Worm (Caenorhabditis elegans) whole organism, dauer: Measurements from ENCODE around the gene F26G1.2.

Experiments
- unc-62 ChIP-seq: sonication (generic microtip); optimal IDR thresholded peaks from 2 replicates; lab custom pipeline; 2017; ENCODE audit warnings: missing biosample characterization, missing genetic modification reagents, missing genetic modification characterization

F26G1.2 gene

DNA sequence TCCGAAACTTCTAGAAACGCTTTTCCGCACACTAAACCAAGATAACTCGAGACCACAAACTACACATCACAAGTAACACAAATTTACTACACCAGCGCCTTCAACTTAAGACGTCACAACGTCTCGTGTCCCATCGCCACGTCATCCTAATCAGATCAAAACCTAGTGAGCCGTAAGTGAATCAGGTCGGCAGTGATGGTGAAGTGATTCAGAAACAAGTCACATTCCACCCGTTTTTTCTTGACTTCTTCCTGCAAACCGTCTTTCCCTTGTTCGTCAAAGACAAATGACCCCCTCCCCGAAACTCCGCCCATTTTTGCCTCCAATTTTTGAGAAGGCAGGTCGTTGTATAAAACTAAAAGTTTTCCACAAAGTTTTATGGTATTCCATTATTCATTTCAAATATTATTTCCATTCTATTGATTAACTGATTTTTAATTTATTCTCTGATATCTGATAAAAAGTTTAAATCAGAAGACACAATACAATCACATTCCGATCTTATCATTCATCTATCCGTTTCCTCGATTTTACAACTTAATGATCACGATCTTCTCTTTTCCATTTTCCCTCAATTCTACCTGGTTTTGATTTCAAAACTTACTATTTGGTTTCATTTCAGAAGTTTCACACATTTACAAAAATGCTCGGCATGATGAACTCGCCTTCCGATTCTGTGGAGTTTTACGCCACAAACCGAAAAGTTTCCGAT, at the start of gene F26G1.2:
F26G1.2 (plus strand) TSS at position 508 of the 712 bp plus-strand sequence.
- TF ChIP-seq unc-62 (GFP tag; lab: Kevin White, UChicago), result no peak

DNA sequence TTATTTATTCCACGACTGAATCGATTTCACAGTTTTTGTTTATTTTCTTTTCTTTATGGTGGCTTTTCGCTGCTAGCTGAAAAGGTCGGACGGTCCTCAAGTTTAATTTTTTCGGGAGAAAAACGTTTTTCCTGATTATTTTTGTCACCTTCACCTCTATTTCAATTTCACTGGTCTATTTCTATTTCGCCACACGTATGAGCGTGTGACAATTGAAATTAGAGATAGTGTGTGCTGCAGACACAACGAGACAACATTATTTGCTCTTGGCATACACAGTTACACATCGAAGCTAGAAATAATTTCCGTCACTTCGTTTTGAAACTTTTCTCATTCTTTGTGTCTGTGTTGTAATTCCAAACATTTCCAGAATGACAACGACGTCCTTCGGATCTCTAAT, 47.2 kb upstream of the F26G1.2 start, which contains the start of gene F41C3.8:
F41C3.8 (plus strand) TSS at position 371 of the 400 bp plus-strand sequence.
- no peak for TF ChIP-seq unc-62 (GFP tag; lab: Kevin White, UChicago)

DNA sequence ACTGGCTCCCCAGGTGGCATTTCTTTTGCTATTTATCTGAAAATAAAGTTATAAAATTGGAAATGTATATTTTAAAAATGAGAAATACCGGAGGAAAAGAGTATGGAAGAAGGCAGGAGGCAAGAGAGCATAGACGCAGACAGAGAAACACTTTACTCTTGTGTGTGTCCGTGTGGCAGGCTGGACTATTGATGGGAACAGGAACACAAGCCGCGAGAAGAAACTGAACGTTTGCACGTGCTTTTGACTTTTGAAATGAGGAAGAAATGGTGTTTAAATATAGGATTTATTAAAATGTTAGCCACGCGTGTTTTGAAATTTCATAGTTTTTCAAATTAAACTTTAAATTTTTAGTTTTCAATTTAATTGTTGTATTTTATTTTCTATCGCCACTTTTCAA, 36.8 kb upstream of the F26G1.2 start, which contains the start of gene F10G7.10:
F10G7.10 (minus strand) TSS at position 145 of the 400 bp plus-strand sequence.
- no peak for TF ChIP-seq unc-62 (GFP tag; lab: Kevin White, UChicago)

DNA sequence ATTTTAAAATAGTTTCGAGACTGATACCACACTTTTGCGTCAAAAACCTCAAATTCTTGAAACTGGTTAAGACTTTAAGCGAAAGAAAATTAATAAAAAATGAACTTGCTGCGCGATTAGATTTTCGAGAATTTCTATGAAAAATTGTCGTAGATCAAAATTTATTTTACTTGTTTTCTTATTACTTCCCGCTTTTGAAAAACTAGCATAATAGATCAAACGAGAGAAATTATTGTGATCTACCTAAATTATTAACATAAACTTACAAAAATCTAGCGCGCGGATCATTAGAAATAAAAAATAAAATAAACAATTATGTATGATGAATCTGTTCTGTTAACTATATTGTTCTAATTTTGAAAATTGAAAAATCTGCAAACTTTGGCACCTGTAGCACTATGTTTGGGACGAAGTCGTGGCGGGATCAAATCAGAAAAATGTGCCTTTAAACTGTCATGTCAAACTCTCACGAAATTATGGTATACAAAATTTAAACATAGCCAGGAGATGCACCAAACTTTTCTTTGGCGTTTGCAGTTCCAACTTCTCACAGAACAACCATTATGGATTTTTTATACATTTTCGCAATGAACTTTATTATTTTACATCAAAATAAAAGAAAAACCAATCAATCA, 36.0 kb upstream of the F26G1.2 start:
- no peak for TF ChIP-seq unc-62 (GFP tag; lab: Kevin White, UChicago)

DNA sequence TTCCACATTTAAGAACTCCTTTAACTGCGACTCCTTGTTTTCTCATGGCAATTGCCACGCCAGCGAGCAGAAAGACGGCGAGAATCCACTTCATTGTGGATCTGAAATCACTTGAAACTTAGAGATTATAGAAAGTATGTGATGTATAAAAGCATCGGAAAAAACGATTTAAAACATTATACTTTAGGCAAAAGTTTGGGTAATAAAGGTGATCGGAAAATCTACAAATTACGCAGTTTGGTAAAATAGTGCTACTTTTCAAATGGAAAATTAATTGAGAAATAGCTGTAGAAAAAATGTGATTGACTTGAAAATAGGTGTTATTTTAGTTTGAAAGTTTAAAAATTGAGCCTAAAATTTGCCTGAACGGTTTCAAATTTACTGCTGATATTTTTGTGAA, 35.1 kb upstream of the F26G1.2 start, which contains the start of gene ttr-41:
ttr-41 (minus strand) TSS at position 101 of the 400 bp plus-strand sequence.
- no peak for TF ChIP-seq unc-62 (GFP tag; lab: Kevin White, UChicago)

DNA sequence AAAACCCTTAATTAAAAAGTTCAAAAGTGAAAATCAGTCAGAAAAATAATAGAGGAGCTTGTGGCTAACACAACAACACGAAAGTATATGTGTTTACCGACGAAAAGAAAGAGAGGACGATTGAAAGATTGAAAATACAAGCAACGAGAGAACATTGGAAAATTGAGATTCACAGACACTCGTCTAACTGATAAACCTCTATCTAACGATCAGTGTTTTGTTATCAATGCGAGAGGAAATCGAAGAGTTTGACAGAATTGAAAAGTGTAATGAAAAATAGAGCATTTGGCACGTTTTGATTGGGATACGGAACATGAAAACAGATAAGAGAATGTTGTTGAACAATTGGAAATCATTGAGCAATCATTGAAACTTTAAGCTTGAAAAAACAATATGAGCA, 34.2 kb upstream of the F26G1.2 start:
- no peak for TF ChIP-seq unc-62 (GFP tag; lab: Kevin White, UChicago)

DNA sequence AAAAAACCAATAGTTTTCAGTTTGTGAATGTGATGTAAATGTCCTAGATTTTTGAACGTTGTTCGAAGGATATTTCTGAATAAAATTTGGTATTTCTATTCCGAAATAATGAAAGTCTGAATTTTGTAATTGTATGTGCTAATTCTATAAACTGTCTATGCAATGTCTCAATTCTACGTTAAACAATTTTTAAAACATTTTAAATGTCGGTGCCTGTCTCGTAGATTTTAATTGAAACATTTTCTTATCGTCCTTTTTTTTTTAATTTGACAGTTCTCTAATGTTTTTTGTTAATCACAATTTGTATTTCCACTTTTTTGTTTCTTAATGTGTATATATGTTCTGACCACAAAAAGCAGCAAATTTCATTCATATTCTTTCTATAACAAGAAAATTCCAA, 33.1 kb upstream of the F26G1.2 start, which contains the start of gene F41C3.7:
F41C3.7 (plus strand) TSS at position 301 of the 400 bp plus-strand sequence.
- no peak for TF ChIP-seq unc-62 (GFP tag; lab: Kevin White, UChicago)

DNA sequence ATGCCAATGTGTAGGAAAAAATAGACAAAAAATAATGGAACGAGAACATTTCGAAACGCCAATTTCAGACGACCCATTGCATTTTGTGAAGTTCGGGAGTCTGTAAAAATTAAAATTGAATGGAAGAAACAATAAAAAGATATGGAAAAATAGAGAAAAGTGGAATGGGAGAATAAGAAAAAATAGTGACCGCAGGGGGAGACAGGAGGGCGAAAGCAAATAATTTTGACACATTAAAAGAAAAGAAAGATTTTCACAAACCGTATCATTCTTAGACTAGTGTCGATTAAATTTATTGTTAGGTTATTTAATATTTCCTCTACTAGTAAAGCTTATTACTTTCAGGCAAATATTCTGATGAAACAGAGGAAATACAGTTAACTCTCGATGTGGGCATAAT, 29.0 kb upstream of the F26G1.2 start, which contains the start of gene F41C3.11:
F41C3.11 (minus strand) TSS at position 101 of the 400 bp plus-strand sequence.
- TF ChIP-seq unc-62 (GFP tag; lab: Kevin White, UChicago), result no peak

DNA sequence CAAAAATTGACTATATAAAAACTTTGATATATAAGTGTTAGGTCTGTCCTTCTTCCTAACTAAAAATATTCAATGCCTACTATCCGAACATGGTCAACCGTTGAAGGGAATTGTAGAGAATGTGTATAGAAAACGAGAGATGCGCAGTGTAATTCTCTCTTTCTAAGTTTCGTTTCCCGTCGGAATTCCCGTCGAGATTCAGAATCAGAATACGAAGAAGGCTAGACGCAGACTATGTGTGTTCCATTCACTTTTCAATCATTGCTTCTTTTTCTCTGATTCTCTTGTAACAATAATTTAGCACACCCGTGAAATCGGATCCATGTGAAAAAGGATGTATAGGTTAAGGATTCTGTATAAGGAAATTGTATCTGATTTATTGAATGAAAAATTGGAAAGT, 28.4 kb upstream of the F26G1.2 start:
- TF ChIP-seq unc-62 (GFP tag; lab: Kevin White, UChicago), result no peak

DNA sequence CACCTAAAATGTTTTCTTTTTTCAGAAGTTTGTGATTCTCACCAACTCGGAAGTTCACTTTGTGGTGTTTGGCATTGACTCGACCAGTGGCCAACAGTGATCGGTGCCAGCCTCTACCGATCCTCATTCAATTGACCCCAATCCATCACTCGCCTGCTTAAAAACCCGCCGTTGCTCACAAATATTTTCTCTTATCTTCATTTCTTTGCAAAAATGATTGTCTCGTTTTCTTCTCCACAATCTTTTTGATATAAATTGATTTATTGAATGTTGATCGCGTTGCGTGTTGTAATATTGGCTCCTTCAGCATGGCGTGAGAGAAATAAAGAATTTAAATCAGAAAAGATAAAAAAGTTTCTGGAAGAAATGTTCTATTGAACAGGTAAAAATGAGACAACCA, 26.3 kb upstream of the F26G1.2 start:
- TF ChIP-seq unc-62 (GFP tag; lab: Kevin White, UChicago), result no peak

DNA sequence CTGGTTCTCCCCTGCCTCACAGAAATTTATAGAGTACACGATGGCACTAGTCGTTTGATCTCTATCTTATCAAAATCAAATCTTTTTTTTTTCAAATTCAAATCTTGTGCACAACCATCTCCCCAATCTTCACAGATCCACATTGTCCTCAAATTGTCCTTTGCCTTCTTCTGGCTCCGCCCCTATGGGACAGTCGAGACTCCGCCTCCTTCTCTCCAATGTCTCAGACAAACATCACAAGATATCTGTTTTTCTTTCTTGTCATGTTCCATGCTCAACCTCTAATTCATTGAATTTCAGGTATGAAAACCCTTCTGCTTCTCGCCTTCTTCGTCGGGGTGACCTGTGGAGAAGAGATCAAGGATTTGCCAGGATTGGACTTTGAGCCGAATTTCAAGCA, 25.5 kb upstream of the F26G1.2 start, which contains the start of gene ctsa-1.1:
ctsa-1.1 (plus strand) TSS at position 301 of the 400 bp plus-strand sequence.
- TF ChIP-seq unc-62 (GFP tag; lab: Kevin White, UChicago), result no peak

DNA sequence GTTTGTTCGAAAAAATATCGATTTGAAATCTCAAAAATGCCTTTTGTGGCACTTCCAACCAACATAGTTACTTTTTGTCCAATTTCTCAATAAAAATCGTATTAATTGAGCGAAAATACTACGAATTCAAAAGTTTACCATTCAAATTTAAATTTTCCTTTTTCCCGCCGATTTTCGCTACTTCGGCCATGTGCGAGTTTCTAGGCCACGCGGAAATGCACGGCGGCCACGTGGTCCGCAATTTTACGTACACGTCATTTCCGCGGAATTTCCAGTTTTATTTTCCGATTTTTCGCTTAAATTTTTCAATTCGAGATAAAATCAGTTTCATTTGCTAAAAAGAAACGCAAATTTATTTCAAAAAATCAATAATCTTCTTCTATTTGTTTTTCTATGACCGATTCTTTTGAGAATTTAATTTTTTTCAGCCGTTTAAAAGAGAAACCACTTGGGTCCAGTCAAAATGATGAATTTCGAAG, 22.9 kb upstream of the F26G1.2 start, which contains the start of gene eas-1:
eas-1 (plus strand) TSS at position 429 of the 479 bp plus-strand sequence.
- TF ChIP-seq unc-62 (GFP tag; lab: Kevin White, UChicago), result no peak

DNA sequence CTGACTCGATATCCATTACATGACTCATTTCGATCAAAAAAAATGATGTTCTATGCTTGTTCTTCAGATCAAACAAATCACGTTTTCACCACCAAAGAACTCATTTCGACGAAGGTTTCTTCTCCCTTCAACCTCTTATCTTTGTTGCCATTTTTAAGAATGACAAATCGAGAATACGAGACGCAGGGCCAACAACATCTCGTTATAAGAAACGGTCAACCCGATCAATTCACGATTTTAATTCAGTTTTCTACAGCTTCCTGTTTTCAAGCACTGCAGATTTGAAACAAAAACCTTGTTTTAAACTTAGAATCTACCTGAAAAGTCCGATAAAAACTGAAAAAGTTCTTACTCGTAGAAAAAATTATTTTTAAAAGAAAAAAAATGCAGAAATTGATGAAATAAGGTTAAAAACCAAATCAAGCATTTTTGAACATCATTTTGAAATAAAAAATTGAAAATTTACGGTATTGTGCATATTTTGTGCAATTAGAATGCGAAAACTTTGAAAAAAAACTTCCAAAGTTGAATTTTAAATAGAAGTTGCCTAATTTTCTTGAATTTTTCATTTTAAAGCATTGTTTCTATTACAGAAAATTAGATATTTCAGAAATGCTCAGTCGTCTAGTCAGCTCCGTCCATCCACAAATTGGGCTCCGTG, 21.2 kb upstream of the F26G1.2 start, which contains the start of gene acs-11:
acs-11 (plus strand) TSS at position 611 of the 661 bp plus-strand sequence.
- no peak for TF ChIP-seq unc-62 (GFP tag; lab: Kevin White, UChicago)

DNA sequence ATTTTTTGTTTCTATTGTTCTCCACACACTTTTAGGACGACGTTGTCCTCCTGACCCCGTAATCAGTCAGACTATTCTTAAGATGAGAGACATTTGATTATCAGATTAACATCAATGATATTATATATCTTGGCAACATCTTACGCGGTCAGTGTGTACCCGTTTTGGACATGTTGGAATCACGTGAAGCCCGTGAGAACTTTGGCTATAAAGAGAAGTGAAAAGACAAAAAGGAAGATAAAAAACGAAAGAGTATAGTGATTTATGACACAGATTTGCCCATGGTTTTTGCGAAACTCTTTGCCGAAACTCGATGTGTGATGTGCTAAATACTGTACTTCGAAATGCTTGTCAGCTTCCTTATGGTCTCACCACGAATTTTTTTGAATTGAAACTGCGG, 17.6 kb upstream of the F26G1.2 start:
- TF ChIP-seq unc-62 (GFP tag; lab: Kevin White, UChicago), result no peak

DNA sequence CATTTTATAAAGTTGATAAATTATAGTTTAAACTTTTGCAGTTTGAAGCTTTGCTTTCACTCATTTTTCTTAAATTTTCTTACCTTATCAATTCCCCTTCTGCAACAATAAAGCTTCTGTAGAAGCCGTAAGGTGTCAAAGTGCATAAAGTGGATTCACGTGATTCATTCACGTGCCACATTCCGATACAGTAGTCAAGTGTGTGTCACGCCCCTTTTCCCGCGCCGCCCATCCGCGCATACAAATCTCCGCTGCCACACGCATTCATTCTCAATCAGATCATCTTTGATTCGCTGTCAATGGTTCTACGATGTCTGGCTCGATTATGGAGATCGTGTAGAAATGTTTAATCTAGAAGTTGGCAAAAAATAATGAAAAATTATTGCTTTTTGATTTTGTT, 15.8 kb upstream of the F26G1.2 start:
- no peak for TF ChIP-seq unc-62 (GFP tag; lab: Kevin White, UChicago)
